Worm (Caenorhabditis elegans): ENCODE measurements around the gene acs-10.

acs-10 gene

ce11 chrV:14100886-14101285 lies 45.4 kb upstream of the acs-10 start, which contains the start of gene D1086.12:
TSS of gene D1086.12 (plus strand) at chrV:14101186.
- TF ChIP-seq unc-130 (GFP tag; optimal IDR thresholded peaks at IDR 0.05) (no peak), akir-1 (GFP tag; optimal IDR thresholded peaks at IDR 0.05) (no peak), D2030.7 (GFP tag; IDR thresholded peaks at IDR 0.05) (no peak), ztf-3 (GFP tag; optimal IDR thresholded peaks at IDR 0.05) (no peak), hsf-1 (GFP tag; IDR thresholded peaks at IDR 0.05) (no peak), Y53F4B.3 (GFP tag; IDR thresholded peaks at IDR 0.05) (no peak), let-607 (tag; optimal IDR thresholded peaks at IDR 0.05) (no peak), attf-6 (GFP tag; IDR thresholded peaks at IDR 0.05) (no peak), bed-2 (GFP tag; IDR thresholded peaks at IDR 0.05) (no peak), F33H1.4 (GFP tag; IDR thresholded peaks at IDR 0.05) (no peak), Y67H2A.10 (GFP tag; conservative IDR thresholded peaks at IDR 0.05) (no peak), ceh-58 (GFP tag; IDR thresholded peaks at IDR 0.05) (no peak), madf-10 (tag; optimal IDR thresholded peaks at IDR 0.05) (no peak), ztf-25 (GFP tag; IDR thresholded peaks at IDR 0.05) (no peak), mxl-1 (tag; optimal IDR thresholded peaks at IDR 0.05) (no peak), ZK185.1 (tag; optimal IDR thresholded peaks at IDR 0.05; ENCODE audit: poor library complexity, severe bottlenecking) (no peak), hrde-1 (tag; optimal IDR thresholded peaks at IDR 0.05; ENCODE audit: borderline replicate concordance) (no peak), die-1 (tag; optimal IDR thresholded peaks at IDR 0.05) (no peak), aptf-3 (GFP tag; IDR thresholded peaks at IDR 0.05) (no peak)

DNA sequence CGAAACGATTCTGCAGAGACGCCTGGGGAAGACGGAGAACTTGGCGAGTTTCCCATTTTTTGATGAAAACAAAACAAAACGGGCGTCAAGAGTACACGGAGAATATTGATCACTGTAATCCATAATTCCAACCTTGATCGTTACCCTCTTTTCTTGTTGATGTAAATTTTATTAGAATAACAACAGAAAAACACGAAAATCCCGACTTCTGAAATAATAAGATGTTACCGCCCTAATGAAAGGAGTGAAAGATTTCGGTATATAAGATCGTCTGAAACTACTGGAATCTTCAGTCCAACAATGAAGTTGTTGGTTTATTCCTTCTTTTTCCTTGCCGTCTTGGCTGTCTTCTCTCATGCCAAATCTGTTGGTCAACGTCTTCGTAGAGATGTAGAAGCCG lies 42.3 kb upstream of the acs-10 start, which contains the start of gene D1086.9:
D1086.9 (plus strand) TSS at position 301 of the 400 bp plus-strand sequence.
- TF ChIP-seq ztf-28 (GFP tag; IDR thresholded peaks at IDR 0.05) (no peak), mxl-1 (tag; optimal IDR thresholded peaks at IDR 0.05) (no peak), Y53G8AR.9 (GFP tag; conservative IDR thresholded peaks at IDR 0.05) (no peak), ztf-25 (GFP tag; IDR thresholded peaks at IDR 0.05) (no peak), aptf-3 (GFP tag; IDR thresholded peaks at IDR 0.05) (no peak), ama-1 (optimal IDR thresholded peaks at IDR 0.05) (no peak), ama-1 (GFP tag; optimal IDR thresholded peaks at IDR 0.05) (no peak), tlf-1 (GFP tag; optimal IDR thresholded peaks at IDR 0.05) (no peak), ztf-22 (GFP tag; optimal IDR thresholded peaks at IDR 0.05) (no peak), nhr-120 (GFP tag; IDR thresholded peaks at IDR 0.05) (no peak), egl-44 (GFP tag; IDR thresholded peaks at IDR 0.05) (no peak), ceh-40 (GFP tag; IDR thresholded peaks at IDR 0.05) (no peak), ceh-91 (GFP tag; IDR thresholded peaks at IDR 0.05) (no peak), pha-4 (tag; optimal IDR thresholded peaks at IDR 0.05) (no peak), nfya-1 (tag; optimal IDR thresholded peaks at IDR 0.05; ENCODE audit: borderline replicate concordance, insufficient read depth) (no peak), madf-8 (GFP tag; conservative IDR thresholded peaks at IDR 0.05) (no peak), lin-35 (GFP tag; optimal IDR thresholded peaks at IDR 0.05) (no peak), ztf-26 (tag; optimal IDR thresholded peaks at IDR 0.05) (no peak)

DNA sequence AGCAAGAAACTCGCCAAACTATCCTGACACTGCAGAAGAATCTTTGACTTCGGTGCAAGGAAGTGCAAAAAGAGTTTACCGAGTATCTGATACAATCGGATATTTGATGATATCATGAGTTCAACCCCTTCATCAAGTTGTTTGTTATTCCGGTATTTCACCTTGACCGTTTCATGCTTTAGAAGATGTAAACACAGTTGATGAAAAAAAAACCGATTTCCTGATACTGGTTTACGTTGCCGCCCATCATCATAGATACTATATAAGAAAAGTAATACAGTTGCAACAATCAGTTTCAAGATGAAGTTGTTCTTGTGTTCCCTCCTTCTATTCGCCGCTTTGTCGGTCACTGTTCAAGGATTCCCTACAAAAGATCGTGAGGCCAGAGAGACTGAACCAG lies 38.8 kb upstream of the acs-10 start, which contains the start of gene H39E23.3:
H39E23.3 (plus strand) TSS at position 301 of the 400 bp plus-strand sequence.
- TF ChIP-seq nfyb-1 (GFP tag; IDR thresholded peaks at IDR 0.05) (no peak), ceh-58 (GFP tag; IDR thresholded peaks at IDR 0.05) (no peak), let-526 (GFP tag; IDR thresholded peaks at IDR 0.05) (no peak), Y79H2A.3 (GFP tag; conservative IDR thresholded peaks at IDR 0.05) (no peak), F22D6.2 (tag; optimal IDR thresholded peaks at IDR 0.05) (no peak), F57A8.1 (GFP tag; optimal IDR thresholded peaks at IDR 0.05) (no peak), nhr-90 (tag; optimal IDR thresholded peaks at IDR 0.05) (no peak), ceh-40 (GFP tag; IDR thresholded peaks at IDR 0.05) (no peak), mcd-1 (GFP tag; IDR thresholded peaks at IDR 0.05) (no peak), ceh-100 (GFP tag; IDR thresholded peaks at IDR 0.05) (no peak), ama-1 (optimal IDR thresholded peaks at IDR 0.05) (no peak), ama-1 (GFP tag; optimal IDR thresholded peaks at IDR 0.05) (no peak), dpff-1 (tag; optimal IDR thresholded peaks at IDR 0.05) (no peak), hmg-1.2 (GFP tag; IDR thresholded peaks at IDR 0.05) (no peak), akir-1 (GFP tag; optimal IDR thresholded peaks at IDR 0.05) (no peak), Y53G8AR.9 (GFP tag; conservative IDR thresholded peaks at IDR 0.05) (no peak)
